Fruit fly (Drosophila melanogaster) whole organism, wandering third instar larva: Measurements from ENCODE around the gene KaiR1D.

Experiments used
- Dfd ChIP-seq: fragments of >200 bp; optimal IDR thresholded peaks from 2 replicates; lab custom pipeline; 2017; ENCODE audit warnings: missing biosample characterization, missing genetic modification characterization
- Myc ChIP-seq: fragments of >200 bp; optimal IDR thresholded peaks from 2 replicates; lab custom pipeline; 2017
- OdsH ChIP-seq: fragments of 200-800 bp; sonication (Bioruptor generic); optimal IDR thresholded peaks from 2 replicates; lab custom pipeline; 2016; ENCODE audit warnings: missing biosample characterization, mild to moderate bottlenecking, missing genetic modification characterization
- Rel ChIP-seq, 2 experiments: fragments of 200-800 bp; sonication (Bioruptor generic) in 1 of 2; optimal IDR thresholded peaks; 2 replicates in 1 of 2; 3 replicates in 1 of 2; lab custom pipeline; 2016 to 2019; ENCODE audit warnings: mild to moderate bottlenecking in 2 of 2, missing biosample characterization in 2 of 2, missing genetic modification characterization in 2 of 2, moderate library complexity in 1 of 2
- brk ChIP-seq: fragments of 200-800 bp; sonication (Bioruptor generic); optimal IDR thresholded peaks from 2 replicates; lab custom pipeline; 2016; ENCODE audit warnings: missing biosample characterization, mild to moderate bottlenecking, missing genetic modification characterization
- dl ChIP-seq, 2 experiments: fragments of 175-275, 200-275 bp in 1 of 2; fragments of 200-275 bp in 1 of 2; sonication (Bioruptor generic); optimal IDR thresholded peaks; lab custom pipeline; 2018; ENCODE audit warnings: mild to moderate bottlenecking in 2 of 2, missing biosample characterization in 2 of 2, missing genetic modification characterization in 2 of 2, moderate library complexity in 2 of 2; ENCODE audit not compliant: partially characterized antibody in 2 of 2, insufficient read depth in 1 of 2
- dmrt93B ChIP-seq: fragments of 200-800 bp; sonication (Bioruptor generic); optimal IDR thresholded peaks from 2 replicates; lab custom pipeline; 2018; ENCODE audit warnings: missing biosample characterization, mild to moderate bottlenecking, missing genetic modification characterization
- h ChIP-seq: fragments of 200-800 bp; sonication (Bioruptor generic); optimal IDR thresholded peaks from 3 replicates; lab custom pipeline; 2016; ENCODE audit warnings: missing biosample characterization, mild to moderate bottlenecking, missing genetic modification characterization
- pan ChIP-seq: fragments of >200 bp; optimal IDR thresholded peaks from 2 replicates; lab custom pipeline; 2017
- psq ChIP-seq: fragments of 200-800 bp; sonication (Bioruptor generic); optimal IDR thresholded peaks from 3 replicates; lab custom pipeline; 2017; ENCODE audit warnings: missing biosample characterization, mild to moderate bottlenecking, missing genetic modification characterization, moderate library complexity
- sage ChIP-seq: fragments of 200-800 bp; sonication (Bioruptor generic); optimal IDR thresholded peaks from 2 replicates; lab custom pipeline; 2016; ENCODE audit warnings: missing biosample characterization, mild to moderate bottlenecking, missing genetic modification characterization

DNA sequence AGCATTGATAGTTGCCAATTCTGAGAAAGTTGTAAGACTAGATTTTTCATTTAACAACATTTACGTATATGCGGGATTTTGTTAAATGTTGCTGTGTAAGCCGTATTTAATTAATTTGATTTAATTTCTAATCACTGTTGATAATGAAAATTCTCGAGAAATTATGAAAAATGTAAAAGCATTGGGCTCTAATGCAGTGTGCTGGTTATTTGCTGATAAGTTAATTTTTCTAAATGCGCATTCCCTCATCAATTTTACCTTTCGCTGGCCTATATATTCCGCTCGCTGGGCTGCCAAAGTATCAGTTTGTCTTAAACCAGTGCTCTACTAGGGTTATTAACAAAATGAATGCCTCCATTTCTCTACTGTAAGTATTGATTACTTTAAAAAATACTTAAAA lies 6.7 kb upstream of the KaiR1D start, which contains the start of gene TotC:
- TF ChIP-seq Dfd (GFP tag; lab: Kevin White, UChicago) (no peak), OdsH (GFP tag; lab: Kevin White, UChicago) (no peak), h (GFP tag; lab: Kevin White, UChicago) (no peak), Rel (GFP tag; optimal IDR thresholded peaks at IDR 0.05; lab: Kevin White, UChicago) (no peak), Rel (tag; optimal IDR thresholded peaks at IDR 0.05; lab: Kevin White, UChicago) (no peak), brk (GFP tag; lab: Kevin White, UChicago) (no peak), psq (GFP tag; lab: Kevin White, UChicago) (no peak), sage (GFP tag; lab: Kevin White, UChicago) (no peak), dl (GFP tag; optimal IDR thresholded peaks at IDR 0.05; lab: Kevin White, UChicago; ENCODE audit: insufficient read depth in 1 of 2, partially characterized antibody in 2 of 2) (no peak), pan (no peak), dmrt93B (no peak), Myc (lab: Kevin White, UChicago) (no peak)
